Fruit fly (Drosophila melanogaster): Measurements from ENCODE around the gene Cpr78Cc.

Cpr78Cc gene

dm6 chr3L:21304400-21304799 lies 4.0 kb downstream of the Cpr78Cc start, which contains the start of the genes CG11309 and CG7632:
TSS of gene CG11309 (minus strand) at chr3L:21304658.
TSS of gene CG7632 (plus strand) at chr3L:21304697.
- TF ChIP-seq Jarid2 (GFP tag; optimal IDR thresholded peaks at IDR 0.05) (peak; percentile 96), ro (GFP tag; IDR thresholded peaks at IDR 0.05) (peak; percentile 81), Optix (GFP tag; IDR thresholded peaks at IDR 0.05) (peak; percentile 89), CG17328 (GFP tag; IDR thresholded peaks at IDR 0.05) (peak; percentile 99), Mrtf (GFP tag; IDR thresholded peaks at IDR 0.05) (peak; percentile 95), pb (GFP tag; optimal IDR thresholded peaks at IDR 0.05) (peak; percentile 98), pum (GFP tag; optimal IDR thresholded peaks at IDR 0.05) (peak; percentile 98), CG12219 (GFP tag; optimal IDR thresholded peaks at IDR 0.05) (peak; percentile 100), CG17912 (GFP tag; optimal IDR thresholded peaks at IDR 0.05) (peak; percentile 99), CG9797 (GFP tag; optimal IDR thresholded peaks at IDR 0.05) (peak; percentile 74), ap (GFP tag; IDR thresholded peaks at IDR 0.05) (peak; percentile 97), CG2202 (tag; optimal IDR thresholded peaks at IDR 0.05) (peak; percentile 100), CG6272 (GFP tag; IDR thresholded peaks at IDR 0.05) (peak; percentile 79), phol (tag; optimal IDR thresholded peaks at IDR 0.05) (peak; percentile 99), Taf1 (GFP tag; IDR thresholded peaks at IDR 0.05) (peak; percentile 96), Sox102F (GFP tag; optimal IDR thresholded peaks at IDR 0.05) (peak; percentile 99), Ets65A (GFP tag) (peak; percentile 100), p53 (GFP tag; optimal IDR thresholded peaks at IDR 0.05) (peak; percentile 95), Nf-YB (GFP tag; optimal IDR thresholded peaks at IDR 0.05) (peak; percentile 93), Side (GFP tag; optimal IDR thresholded peaks at IDR 0.05) (peak; percentile 99), CG14667 (GFP tag; IDR thresholded peaks at IDR 0.05) (peak; percentile 89), Rfx (GFP tag; IDR thresholded peaks at IDR 0.05) (peak; percentile 98), sens-2 (GFP tag; IDR thresholded peaks at IDR 0.05) (peak; percentile 99), CG10431 (GFP tag; optimal IDR thresholded peaks at IDR 0.05) (peak; percentile 98), mld (GFP tag; IDR thresholded peaks at IDR 0.05; ENCODE audit: partially characterized antibody) (no peak), al (GFP tag; IDR thresholded peaks at IDR 0.05) (peak; percentile 93), CG10654 (GFP tag; optimal IDR thresholded peaks at IDR 0.05) (peak; percentile 98), cwo (GFP tag; optimal IDR thresholded peaks at IDR 0.05) (peak; percentile 98), insv (GFP tag; optimal IDR thresholded peaks at IDR 0.05) (peak; percentile 48 to 87), CG6254 (GFP tag; optimal IDR thresholded peaks at IDR 0.05) (peak; percentile 98), CG34422 (GFP tag; IDR thresholded peaks at IDR 0.05) (peak; percentile 97), fd96Cb (tag; optimal IDR thresholded peaks at IDR 0.05) (peak; percentile 99), Hmr (GFP tag; optimal IDR thresholded peaks at IDR 0.05) (peak; percentile 100), bcd (GFP tag; optimal IDR thresholded peaks at IDR 0.05) (peak; percentile 99), Fer2 (tag; optimal IDR thresholded peaks at IDR 0.05) (peak; percentile 99), sr (GFP tag; IDR thresholded peaks at IDR 0.05) (peak; percentile 94), CG1602 (GFP tag; optimal IDR thresholded peaks at IDR 0.05) (peak; percentile 98), croc (GFP tag; conservative IDR thresholded peaks at IDR 0.05) (peak; percentile 96), odd (GFP tag; optimal IDR thresholded peaks at IDR 0.05) (peak; percentile 99), CG12659 (GFP tag; optimal IDR thresholded peaks at IDR 0.05) (peak; percentile 100), CTCF (GFP tag; optimal IDR thresholded peaks at IDR 0.05) (peak; percentile 81), CG8281 (tag; optimal IDR thresholded peaks at IDR 0.05) (peak; percentile 95), gem (tag; optimal IDR thresholded peaks at IDR 0.05) (peak; percentile 100), crc (GFP tag; optimal IDR thresholded peaks at IDR 0.05) (peak; percentile 98), CG10543 (GFP tag; optimal IDR thresholded peaks at IDR 0.05) (peak; percentile 100), CG11398 (GFP tag; optimal IDR thresholded peaks at IDR 0.05) (peak; percentile 98), Opbp (GFP tag; IDR thresholded peaks at IDR 0.05; ENCODE audit: partially characterized antibody) (no peak; the same call in 2 of the 3 replicates), CG9215 (GFP tag; IDR thresholded peaks at IDR 0.05) (peak; percentile 87), unc-4 (GFP tag; IDR thresholded peaks at IDR 0.05; ENCODE audit: partially characterized antibody) (peak; percentile 49; the same call in 1 of the 2 replicates), Xrp1 (GFP tag; IDR thresholded peaks at IDR 0.05) (peak; percentile 99), ci (GFP tag; IDR thresholded peaks at IDR 0.05) (peak; percentile 100), usp (GFP tag; optimal IDR thresholded peaks at IDR 0.05) (no peak)
